Worm (Caenorhabditis elegans) whole organism, young adult: ENCODE results near the gene W03F8.6.

ENCODE experiments used
- C06A6.2 ChIP-seq: fragments of 200-800 bp; sonication (Bioruptor generic); conservative IDR thresholded peaks from 2 replicates; pipeline ENCODE4 v1.3.6; 2022; ENCODE audit warnings: missing genetic modification characterization, missing compliant biosample characterization
- C17E4.6 ChIP-seq: fragments of 200-800 bp; sonication (Bioruptor generic); IDR thresholded peaks from 2 replicates; pipeline ENCODE4 v1.3.6; 2022; ENCODE audit warnings: missing genetic modification reagents, missing genetic modification characterization, missing compliant biosample characterization
- F10E7.11 ChIP-seq: sonication (generic microtip); optimal IDR thresholded peaks from 2 replicates; lab custom pipeline; 2017; ENCODE audit warnings: mild to moderate bottlenecking, missing genetic modification characterization, moderate library complexity, missing compliant biosample characterization
- F22D6.2 ChIP-seq: sonication (generic microtip); optimal IDR thresholded peaks from 2 replicates; lab custom pipeline; 2016; ENCODE audit warnings: mild to moderate bottlenecking, missing genetic modification characterization, missing compliant biosample characterization
- F49E8.2 ChIP-seq: sonication (generic microtip); optimal IDR thresholded peaks from 3 replicates; lab custom pipeline; 2017; ENCODE audit warnings: missing genetic modification characterization, mild to moderate bottlenecking, missing compliant biosample characterization, antibody characterized with exemption, moderate library complexity; ENCODE audit not compliant: insufficient read depth
- K11D2.4 ChIP-seq: fragments of 200-800 bp; sonication (Bioruptor generic); IDR thresholded peaks from 2 replicates; pipeline ENCODE4 v1.3.6; 2022; ENCODE audit warnings: missing genetic modification reagents, missing genetic modification characterization, missing compliant biosample characterization
- Y56A3A.18 ChIP-seq: fragments of 200-800 bp; sonication (Bioruptor generic); IDR thresholded peaks from 2 replicates; pipeline ENCODE4 v1.3.6; 2022; ENCODE audit warnings: missing genetic modification reagents, missing genetic modification characterization, missing compliant biosample characterization
- Y79H2A.3 ChIP-seq: fragments of 200-800 bp; sonication (Bioruptor generic); conservative IDR thresholded peaks from 2 replicates; pipeline ENCODE4 v1.3.6; 2022; ENCODE audit warnings: missing genetic modification reagents, missing genetic modification characterization, missing compliant biosample characterization
- akir-1 ChIP-seq: fragments of 200-800 bp; sonication (Bioruptor generic); optimal IDR thresholded peaks from 2 replicates; lab custom pipeline; 2018; ENCODE audit warnings: mild to moderate bottlenecking, missing genetic modification characterization, moderate library complexity, missing compliant biosample characterization
- attf-3 ChIP-seq: fragments of 200-800 bp; sonication (Bioruptor generic); conservative IDR thresholded peaks from 2 replicates; pipeline ENCODE4 v1.3.6; 2022; ENCODE audit warnings: missing genetic modification reagents, missing genetic modification characterization, missing compliant biosample characterization
- bed-1 ChIP-seq: fragments of 200-800 bp; sonication (Bioruptor generic); IDR thresholded peaks from 2 replicates; pipeline ENCODE4 v1.3.6; 2022; ENCODE audit warnings: missing genetic modification reagents, missing genetic modification characterization, missing compliant biosample characterization
- ceh-27 ChIP-seq: fragments of 200-800 bp; sonication (Bioruptor generic); optimal IDR thresholded peaks from 2 replicates; lab custom pipeline; 2018; ENCODE audit warnings: mild to moderate bottlenecking, missing genetic modification characterization, moderate library complexity, missing compliant biosample characterization
- ceh-40 ChIP-seq: fragments of 200-800 bp; sonication (Bioruptor generic); IDR thresholded peaks from 2 replicates; pipeline ENCODE4 v1.3.6; 2022; ENCODE audit warnings: missing genetic modification characterization, missing compliant biosample characterization
- ceh-79 ChIP-seq: sonication (generic microtip); optimal IDR thresholded peaks from 2 replicates; lab custom pipeline; 2017; ENCODE audit warnings: mild to moderate bottlenecking, missing genetic modification characterization, missing compliant biosample characterization
- chd-7 ChIP-seq: sonication (generic microtip); optimal IDR thresholded peaks from 2 replicates; lab custom pipeline; 2016; ENCODE audit warnings: mild to moderate bottlenecking, missing genetic modification characterization, moderate library complexity, missing compliant biosample characterization
- die-1 ChIP-seq: sonication (generic microtip); optimal IDR thresholded peaks from 2 replicates; lab custom pipeline; 2016; ENCODE audit warnings: missing genotype, mild to moderate bottlenecking, missing genetic modification characterization, missing compliant biosample characterization
- dox-1 ChIP-seq: fragments of 200-800 bp; sonication (Bioruptor generic); IDR thresholded peaks from 2 replicates; pipeline ENCODE4 v1.3.6; 2022; ENCODE audit warnings: missing genetic modification reagents, missing genetic modification characterization, missing compliant biosample characterization
- efl-1 ChIP-seq: fragments of 150-350 bp; optimal IDR thresholded peaks from 2 replicates; lab custom pipeline; 2014; ENCODE audit warnings: missing biosample characterization, missing genetic modification reagents, missing genetic modification characterization
- egl-18 ChIP-seq: fragments of 200-800 bp; sonication (Bioruptor generic); IDR thresholded peaks from 2 replicates; pipeline ENCODE4 v1.3.6; 2022; ENCODE audit warnings: missing genetic modification reagents, missing genetic modification characterization, missing compliant biosample characterization
- fkh-3 ChIP-seq: sonication (generic microtip); optimal IDR thresholded peaks from 2 replicates; lab custom pipeline; 2016; ENCODE audit warnings: mild to moderate bottlenecking, missing genetic modification characterization, missing compliant biosample characterization
- hmg-20 ChIP-seq: fragments of 200-800 bp; sonication (Bioruptor generic); IDR thresholded peaks from 2 replicates; pipeline ENCODE4 v1.3.6; 2022; ENCODE audit warnings: missing genetic modification reagents, missing genetic modification characterization, missing compliant biosample characterization
- hrde-1 ChIP-seq: sonication (generic microtip); optimal IDR thresholded peaks from 2 replicates; lab custom pipeline; 2016; ENCODE audit warnings: missing genetic modification characterization, mild to moderate bottlenecking, missing compliant biosample characterization, moderate library complexity, missing genotype, missing genetic modification reagents, borderline replicate concordance
- hsf-1 ChIP-seq: fragments of 200-800 bp; sonication (Bioruptor generic); IDR thresholded peaks from 2 replicates; pipeline ENCODE4 v1.3.6; 2022; ENCODE audit warnings: missing genetic modification reagents, missing genetic modification characterization, missing compliant biosample characterization
- let-607 ChIP-seq, 2 experiments: fragments of 200-800 bp in 1 of 2; sonication (Bioruptor generic) in 1 of 2; sonication (generic microtip) in 1 of 2; optimal IDR thresholded peaks; 2 replicates each; lab custom pipeline; 2016 to 2018; ENCODE audit warnings: mild to moderate bottlenecking in 2 of 2, missing compliant biosample characterization in 2 of 2, missing genetic modification characterization in 2 of 2, moderate library complexity in 2 of 2, missing genotype in 1 of 2
- lin-26 ChIP-seq: fragments of 200-800 bp; sonication (Bioruptor generic); IDR thresholded peaks from 2 replicates; pipeline ENCODE4 v1.3.6; 2022; ENCODE audit warnings: missing genetic modification reagents, missing genetic modification characterization, missing compliant biosample characterization
- madf-10 ChIP-seq: sonication (generic microtip); optimal IDR thresholded peaks from 2 replicates; lab custom pipeline; 2016; ENCODE audit warnings: mild to moderate bottlenecking, missing genetic modification characterization, missing compliant biosample characterization
- madf-6 ChIP-seq: fragments of 200-800 bp; sonication (Bioruptor generic); IDR thresholded peaks from 2 replicates; pipeline ENCODE4 v1.3.6; 2022; ENCODE audit warnings: missing genetic modification reagents, missing genetic modification characterization, missing compliant biosample characterization
- madf-8 ChIP-seq: fragments of 200-800 bp; sonication (Bioruptor generic); conservative IDR thresholded peaks from 2 replicates; pipeline ENCODE4 v1.3.6; 2022; ENCODE audit warnings: missing genetic modification reagents, missing genetic modification characterization, missing compliant biosample characterization
- mcd-1 ChIP-seq: fragments of 200-800 bp; sonication (Bioruptor generic); IDR thresholded peaks from 2 replicates; pipeline ENCODE4 v1.3.6; 2022; ENCODE audit warnings: missing genetic modification reagents, missing genetic modification characterization, missing compliant biosample characterization
- mxl-1 ChIP-seq: sonication (generic microtip); optimal IDR thresholded peaks from 2 replicates; lab custom pipeline; 2016; ENCODE audit warnings: missing genetic modification characterization, missing compliant biosample characterization
- nfya-2 ChIP-seq: fragments of 200-800 bp; sonication (Bioruptor generic); IDR thresholded peaks from 2 replicates; pipeline ENCODE4 v1.3.6; 2022; ENCODE audit warnings: missing genetic modification reagents, missing genetic modification characterization, missing compliant biosample characterization
- rcor-1 ChIP-seq: fragments of 200-800 bp; sonication (Bioruptor generic); IDR thresholded peaks from 2 replicates; pipeline ENCODE4 v1.3.6; 2022; ENCODE audit warnings: missing genetic modification reagents, missing genetic modification characterization, missing compliant biosample characterization
- snpc-3.4 ChIP-seq: sonication (generic microtip); optimal IDR thresholded peaks from 2 replicates; lab custom pipeline; 2017; ENCODE audit warnings: missing genetic modification characterization, mild to moderate bottlenecking, missing compliant biosample characterization, antibody characterized with exemption, moderate library complexity, missing genotype, missing genetic modification reagents
- tbx-9 ChIP-seq: sonication (generic microtip); optimal IDR thresholded peaks from 2 replicates; lab custom pipeline; 2016; ENCODE audit warnings: borderline replicate concordance, missing genetic modification characterization, inconsistent platforms, missing compliant biosample characterization
- unc-130 ChIP-seq: sonication (generic microtip); optimal IDR thresholded peaks from 2 replicates; lab custom pipeline; 2016; ENCODE audit warnings: missing genetic modification reagents, missing genetic modification characterization, missing compliant biosample characterization
- unc-62 ChIP-seq: fragments of 150-350 bp; optimal IDR thresholded peaks from 2 replicates; lab custom pipeline; 2014; ENCODE audit warnings: missing biosample characterization, missing genetic modification reagents, missing genetic modification characterization
- xnd-1 ChIP-seq: sonication (generic microtip); optimal IDR thresholded peaks from 2 replicates; lab custom pipeline; 2016; ENCODE audit warnings: missing genotype, missing genetic modification reagents, missing genetic modification characterization, missing compliant biosample characterization
- zim-3 ChIP-seq: sonication (generic microtip); optimal IDR thresholded peaks from 2 replicates; lab custom pipeline; 2017; ENCODE audit warnings: mild to moderate bottlenecking, missing genetic modification characterization, moderate library complexity, missing compliant biosample characterization
- ztf-18 ChIP-seq: sonication (generic microtip); optimal IDR thresholded peaks from 2 replicates; lab custom pipeline; 2016; ENCODE audit warnings: missing genotype, mild to moderate bottlenecking, missing genetic modification characterization, missing compliant biosample characterization
- ztf-22 ChIP-seq: fragments of 200-800 bp; sonication (Bioruptor generic); optimal IDR thresholded peaks from 2 replicates; lab custom pipeline; 2018; ENCODE audit warnings: mild to moderate bottlenecking, missing genetic modification characterization, moderate library complexity, missing compliant biosample characterization
- ztf-26 ChIP-seq: sonication (generic microtip); optimal IDR thresholded peaks from 2 replicates; lab custom pipeline; 2017; ENCODE audit warnings: missing genetic modification characterization, missing compliant biosample characterization
- ztf-28 ChIP-seq: fragments of 200-800 bp; sonication (Bioruptor generic); IDR thresholded peaks from 2 replicates; pipeline ENCODE4 v1.3.6; 2022; ENCODE audit warnings: missing genetic modification reagents, missing genetic modification characterization, missing compliant biosample characterization
- ztf-3 ChIP-seq: fragments of 200-800 bp; sonication (Bioruptor generic); optimal IDR thresholded peaks from 2 replicates; lab custom pipeline; 2018; ENCODE audit warnings: mild to moderate bottlenecking, missing genetic modification characterization, missing compliant biosample characterization
- ztf-6 ChIP-seq: fragments of 200-800 bp; sonication (Bioruptor generic); IDR thresholded peaks from 2 replicates; pipeline ENCODE4 v1.3.6; 2022; ENCODE audit warnings: missing genetic modification reagents, missing genetic modification characterization, missing compliant biosample characterization

Gene W03F8.6

ce11 chrIV:5183755-5184166, 2.6 kb downstream of the W03F8.6 start, which contains the start of gene W03F8.4 (continued):
- TF ChIP-seq snpc-3.4 (peak; percentile 66), akir-1 (GFP tag; lab: Kevin White, UChicago) (peak; percentile 11), Y56A3A.18 (peak; percentile 83; the same call in 1 of the 2 replicates), mcd-1 (GFP tag; lab: Robert Waterston, UW) (peak; percentile 94), ztf-6 (GFP tag; lab: Robert Waterston, UW) (no peak), rcor-1 (peak; percentile 90), unc-62 (no peak), fkh-3 (tag; lab: Kevin White, UChicago) (no peak), die-1 (tag; lab: Kevin White, UChicago) (no peak), chd-7 (tag; lab: Kevin White, UChicago) (peak; percentile 36), let-607 (tag; optimal IDR thresholded peaks at IDR 0.05; lab: Kevin White, UChicago) (peak; percentile 70 to 87), hmg-20 (GFP tag; lab: Robert Waterston, UW) (peak; percentile 86), attf-3 (GFP tag; lab: Robert Waterston, UW) (peak; percentile 73), mxl-1 (tag; lab: Kevin White, UChicago) (no peak), dox-1 (GFP tag; lab: Robert Waterston, UW) (peak; percentile 96), ceh-27 (GFP tag; lab: Kevin White, UChicago) (peak; percentile 85), C17E4.6 (GFP tag; lab: Robert Waterston, UW) (peak; percentile 76; the same call in 1 of the 2 replicates), ztf-28 (GFP tag; lab: Robert Waterston, UW) (0 out of 2 replicates have a peak, but pooled peaks have one; percentile 76), madf-8 (peak; percentile 45), hsf-1 (peak; percentile 75), F22D6.2 (tag; lab: Kevin White, UChicago) (peak; percentile 54), madf-10 (tag; lab: Kevin White, UChicago) (peak; percentile 51), C06A6.2 (GFP tag; lab: Robert Waterston, UW) (peak; percentile 83), K11D2.4 (GFP tag; lab: Robert Waterston, UW) (peak; percentile 91), ceh-79 (tag; lab: Kevin White, UChicago) (no peak), zim-3 (tag; lab: Kevin White, UChicago) (peak; percentile 25), hrde-1 (tag; lab: Kevin White, UChicago) (peak; percentile 1), tbx-9 (no peak), ceh-40 (no peak), Y79H2A.3 (GFP tag; lab: Robert Waterston, UW) (no peak), F10E7.11 (tag; lab: Kevin White, UChicago) (no peak), ztf-22 (GFP tag; lab: Kevin White, UChicago) (no peak), bed-1 (0 out of 2 replicates have a peak, but pooled peaks have one; percentile 70), ztf-18 (tag; lab: Kevin White, UChicago) (peak; percentile 98), efl-1 (GFP tag; lab: Kevin White, UChicago) (peak; percentile 91), ztf-26 (tag; lab: Kevin White, UChicago) (peak; percentile 84), egl-18 (GFP tag; lab: Robert Waterston, UW) (0 out of 2 replicates have a peak, but pooled peaks have one; percentile 64), madf-6 (GFP tag; lab: Robert Waterston, UW) (peak; percentile 88), lin-26 (0 out of 2 replicates have a peak, but pooled peaks have one; percentile 35), ztf-3 (GFP tag; lab: Kevin White, UChicago) (no peak), xnd-1 (tag; lab: Kevin White, UChicago) (peak; percentile 59), nfya-2 (GFP tag; lab: Robert Waterston, UW) (no peak), unc-130 (GFP tag; lab: Kevin White, UChicago) (peak; percentile 47), F49E8.2 (peak; percentile 29)
- TF ChIP-seq, all 124 proteins: peak for 70
